Worm (Caenorhabditis elegans) whole organism, midembryonic: Measurements from ENCODE around the gene drr-2.

Experiments used
- T22C8.4 ChIP-seq: fragments of 200-800 bp; sonication (Bioruptor generic); IDR thresholded peaks from 2 replicates; pipeline ENCODE4 v1.3.6; 2022; ENCODE audit warnings: missing genetic modification characterization, missing compliant biosample characterization
- flt-1 ChIP-seq: fragments of 200-800 bp; sonication (Bioruptor generic); IDR thresholded peaks from 2 replicates; pipeline ENCODE4 v1.3.6; 2022; ENCODE audit warnings: missing genetic modification characterization, missing compliant biosample characterization
- tab-1 ChIP-seq: fragments of 200-800 bp; sonication (Bioruptor generic); IDR thresholded peaks from 2 replicates; pipeline ENCODE4 v1.3.6; 2022; ENCODE audit warnings: missing genetic modification characterization, missing compliant biosample characterization

- TF ChIP-seq flt-1 (GFP tag; lab: Robert Waterston, UW) (no peak), T22C8.4 (GFP tag; lab: Robert Waterston, UW) (no peak), tab-1 (no peak)
Observed at ce11 chrIII:13614751-13615150, 28.6 kb downstream of the drr-2 start.
